Fruit fly (Drosophila melanogaster) whole organism, prepupa: ENCODE measurements around the gene CG5541.

Source experiments
- Blimp-1 ChIP-seq: fragments of 200-800 bp; sonication (Bioruptor generic); optimal IDR thresholded peaks from 3 replicates; lab custom pipeline; 2017; ENCODE audit warnings: missing biosample characterization, missing genetic modification characterization, mild to moderate bottlenecking, moderate library complexity, missing genetic modification reagents
- CG15336 ChIP-seq: fragments of 200-800 bp; sonication (Bioruptor generic); IDR thresholded peaks from 2 replicates; pipeline ENCODE4 v1.3.6; 2022; ENCODE audit warnings: missing biosample characterization, missing genetic modification characterization
- CG16779 ChIP-seq: fragments of 200-800 bp; sonication (Bioruptor generic); optimal IDR thresholded peaks from 3 replicates; lab custom pipeline; 2017; ENCODE audit warnings: missing biosample characterization, mild to moderate bottlenecking, missing genetic modification characterization
- Eip75B ChIP-seq: fragments of 200-800 bp; sonication (Bioruptor generic); optimal IDR thresholded peaks from 3 replicates; lab custom pipeline; 2016; ENCODE audit warnings: missing biosample characterization, missing genetic modification characterization
- Met ChIP-seq: fragments of 200-800 bp; sonication (Bioruptor generic); optimal IDR thresholded peaks from 3 replicates; lab custom pipeline; 2016; ENCODE audit warnings: missing biosample characterization, missing genetic modification characterization
- Sox102F ChIP-seq: fragments of 200-800 bp; sonication (Bioruptor generic); optimal IDR thresholded peaks from 2 replicates; lab custom pipeline; 2016; ENCODE audit warnings: missing biosample characterization, mild to moderate bottlenecking, missing genetic modification characterization
- achi ChIP-seq: fragments of 200-800 bp; sonication (Bioruptor generic); optimal IDR thresholded peaks from 3 replicates; lab custom pipeline; 2016; ENCODE audit warnings: missing biosample characterization, missing genetic modification characterization
- dac ChIP-seq: fragments of 200-800 bp; sonication (Bioruptor generic); optimal IDR thresholded peaks from 2 replicates; lab custom pipeline; 2017; ENCODE audit warnings: missing biosample characterization, mild to moderate bottlenecking, missing genetic modification characterization
- fd85E ChIP-seq: fragments of 200-800 bp; sonication (Bioruptor generic); optimal IDR thresholded peaks from 3 replicates; lab custom pipeline; 2016; ENCODE audit warnings: missing biosample characterization, missing genetic modification characterization
- net ChIP-seq: fragments of 200-800 bp; sonication (Bioruptor generic); optimal IDR thresholded peaks from 3 replicates; lab custom pipeline; 2016; ENCODE audit warnings: missing biosample characterization, missing genetic modification characterization
- salr ChIP-seq, 2 experiments: fragments of 200-800 bp; sonication (Bioruptor generic); optimal IDR thresholded peaks; 3 replicates each; lab custom pipeline; 2016 to 2018; ENCODE audit warnings: missing biosample characterization in 2 of 2, missing genetic modification characterization in 2 of 2, mild to moderate bottlenecking in 1 of 2

DNA sequence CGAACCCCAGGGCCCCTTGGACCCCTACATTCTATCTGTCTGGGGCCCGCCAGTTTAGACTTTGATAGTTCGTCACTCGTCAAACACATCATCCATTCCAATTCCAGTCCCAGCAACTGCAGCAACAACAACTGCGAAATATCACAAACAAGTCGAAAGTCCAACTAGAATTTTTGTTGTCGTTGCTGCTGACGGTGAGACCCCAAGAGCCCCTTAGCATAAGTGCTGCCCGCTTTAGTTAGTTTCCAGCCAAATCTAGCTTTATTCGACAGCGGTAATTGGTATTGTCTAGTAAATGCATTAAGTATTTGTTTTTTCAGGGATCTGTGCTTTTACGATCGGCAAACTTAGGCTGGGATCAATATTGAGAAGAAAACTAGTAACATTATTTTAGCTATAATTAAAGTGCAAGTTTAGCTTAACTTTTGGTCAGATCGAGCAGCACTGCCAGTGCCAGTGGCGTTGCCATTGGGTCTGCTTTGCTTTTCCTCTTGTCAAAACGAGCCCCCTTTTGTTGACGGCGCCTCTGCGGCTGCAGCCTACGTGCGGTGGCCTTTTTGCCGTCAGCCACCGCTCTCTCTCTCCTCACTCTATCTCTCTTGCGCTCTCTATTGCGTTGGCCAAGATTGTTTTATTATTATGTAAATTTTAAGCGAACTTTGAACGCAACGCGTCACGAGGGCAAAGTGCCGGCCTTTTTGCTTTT is 30.9 kb downstream of the CG5541 start:
- peak; percentile 89 for TF ChIP-seq net
- TF ChIP-seq Blimp-1 (GFP tag; lab: Kevin White, UChicago) = peak; percentile 47
- TF ChIP-seq Met (GFP tag; lab: Kevin White, UChicago) = peak; percentile 80
- peak; percentile 85 for TF ChIP-seq achi (GFP tag; lab: Kevin White, UChicago)
- TF ChIP-seq dac = peak; percentile 87
- TF ChIP-seq CG16779 (tag; lab: Kevin White, UChicago) = peak; percentile 85
- TF ChIP-seq salr (GFP tag; optimal IDR thresholded peaks at IDR 0.05; lab: Kevin White, UChicago) = peak; percentile 68 to 87
- peak; percentile 40 for TF ChIP-seq fd85E (GFP tag; lab: Kevin White, UChicago)
- TF ChIP-seq Eip75B = peak; percentile 85
- peak; percentile 87 for TF ChIP-seq CG15336 (GFP tag; lab: Robert Waterston, UW)
- TF ChIP-seq Sox102F (GFP tag; lab: Kevin White, UChicago) = peak; percentile 78
